Worm (Caenorhabditis elegans) whole organism, L4 larva: ENCODE measurements around the gene Y55F3BR.6.

Experiments used
- D1046.2 ChIP-seq: fragments of 200-800 bp; sonication (Bioruptor generic); IDR thresholded peaks from 2 replicates; pipeline ENCODE4 v1.3.6; 2022; ENCODE audit warnings: missing genetic modification characterization, missing compliant biosample characterization
- F10B5.3 ChIP-seq: sonication (generic microtip); optimal IDR thresholded peaks from 2 replicates; lab custom pipeline; 2016; ENCODE audit warnings: mild to moderate bottlenecking, missing genetic modification characterization, missing compliant biosample characterization
- F37D6.2 ChIP-seq: sonication (generic microtip); optimal IDR thresholded peaks from 2 replicates; lab custom pipeline; 2016; ENCODE audit warnings: mild to moderate bottlenecking, missing genetic modification characterization, missing compliant biosample characterization
- F44E2.7 ChIP-seq: fragments of 200-800 bp; sonication (Bioruptor generic); IDR thresholded peaks from 2 replicates; pipeline ENCODE4 v2.1.2; 2022; ENCODE audit warnings: missing genetic modification characterization, missing compliant biosample characterization
- F49E8.2 ChIP-seq: sonication (generic microtip); optimal IDR thresholded peaks from 2 replicates; lab custom pipeline; 2016; ENCODE audit warnings: missing compliant biosample characterization, mild to moderate bottlenecking, missing genetic modification characterization, borderline replicate concordance
- Y48G9A.11 ChIP-seq: fragments of 200-800 bp; sonication (Bioruptor generic); IDR thresholded peaks from 2 replicates; pipeline ENCODE4 v1.3.6; 2022; ENCODE audit warnings: missing genetic modification reagents, missing genetic modification characterization, missing compliant biosample characterization
- Y75B8A.6 ChIP-seq: fragments of 200-800 bp; sonication (Bioruptor generic); IDR thresholded peaks from 2 replicates; pipeline ENCODE4 v1.3.6; 2022; ENCODE audit warnings: missing genetic modification reagents, missing genetic modification characterization, missing compliant biosample characterization
- aha-1 ChIP-seq: fragments of 150-350 bp; peaks from one replicate; lab custom pipeline; 2014; ENCODE audit warnings: missing biosample characterization, missing genetic modification characterization
- ama-1 ChIP-seq: fragments of 150-350 bp; optimal IDR thresholded peaks from 2 replicates; lab custom pipeline; 2014; ENCODE audit warnings: inconsistent platforms, mixed read lengths
- attf-4 ChIP-seq: sonication (generic microtip); optimal IDR thresholded peaks from 3 replicates; lab custom pipeline; 2017; ENCODE audit warnings: missing biosample characterization, missing genetic modification characterization
- ceh-44 ChIP-seq: fragments of 200-800 bp; sonication (Bioruptor generic); IDR thresholded peaks from 2 replicates; pipeline ENCODE4 v1.3.6; 2022; ENCODE audit warnings: missing genetic modification reagents, missing genetic modification characterization, missing compliant biosample characterization
- ces-1 ChIP-seq: fragments of 150-350 bp; sonication (generic microtip); optimal IDR thresholded peaks from 4 replicates; lab custom pipeline; 2014; ENCODE audit warnings: missing biosample characterization, missing genetic modification reagents, missing genetic modification characterization
- cey-2 ChIP-seq: sonication (generic microtip); optimal IDR thresholded peaks from 3 replicates; lab custom pipeline; 2017; ENCODE audit warnings: missing genetic modification characterization, mild to moderate bottlenecking, missing compliant biosample characterization, antibody characterized with exemption, borderline replicate concordance; ENCODE audit not compliant: insufficient read depth
- ctbp-1 ChIP-seq: fragments of 200-800 bp; sonication (Bioruptor generic); IDR thresholded peaks from 2 replicates; pipeline ENCODE4 v1.3.6; 2022; ENCODE audit warnings: missing genetic modification reagents, missing genetic modification characterization, missing compliant biosample characterization
- daf-16 ChIP-seq, 3 experiments: sonication (generic microtip); optimal IDR thresholded peaks; 2 replicates each; lab custom pipeline; 2016 to 2017; ENCODE audit warnings: missing genetic modification characterization in 3 of 3, missing genetic modification reagents in 3 of 3, mild to moderate bottlenecking in 2 of 3, missing compliant biosample characterization in 2 of 3, missing biosample characterization in 1 of 3, moderate library complexity in 1 of 3
- daf-19 ChIP-seq: fragments of 200-800 bp; sonication (Bioruptor generic); conservative IDR thresholded peaks from 2 replicates; pipeline ENCODE4 v1.3.6; 2022; ENCODE audit warnings: missing genetic modification characterization, missing compliant biosample characterization
- daf-8 ChIP-seq: fragments of 200-800 bp; sonication (Bioruptor generic); IDR thresholded peaks from 2 replicates; pipeline ENCODE4 v1.3.6; 2022; ENCODE audit warnings: missing genetic modification characterization, missing compliant biosample characterization
- dmd-8 ChIP-seq: fragments of 200-800 bp; sonication (Bioruptor generic); IDR thresholded peaks from 2 replicates; pipeline ENCODE4 v1.3.6; 2022; ENCODE audit warnings: missing genetic modification characterization, missing compliant biosample characterization
- dmd-9 ChIP-seq: fragments of 200-800 bp; sonication (Bioruptor generic); IDR thresholded peaks from 2 replicates; pipeline ENCODE4 v1.3.6; 2022; ENCODE audit warnings: missing genetic modification reagents, missing genetic modification characterization, missing compliant biosample characterization
- dpl-1 ChIP-seq: fragments of 150-350 bp; optimal IDR thresholded peaks from 2 replicates; lab custom pipeline; 2014; ENCODE audit warnings: missing biosample characterization, missing genetic modification reagents, missing genetic modification characterization
- dve-1 ChIP-seq: sonication (generic microtip); optimal IDR thresholded peaks from 2 replicates; lab custom pipeline; 2017; ENCODE audit warnings: antibody characterized with exemption, mild to moderate bottlenecking, missing genetic modification characterization, missing compliant biosample characterization; ENCODE audit not compliant: insufficient read depth
- jun-1 ChIP-seq: fragments of 150-350 bp; optimal IDR thresholded peaks from 2 replicates; lab custom pipeline; 2014; ENCODE audit warnings: missing biosample characterization, missing genetic modification reagents, missing genetic modification characterization
- lim-7 ChIP-seq: fragments of 200-800 bp; sonication (Bioruptor generic); IDR thresholded peaks from 2 replicates; pipeline ENCODE4 v1.3.6; 2022; ENCODE audit warnings: missing genetic modification characterization, missing compliant biosample characterization
- lin-15B ChIP-seq: fragments of 150-350 bp; sonication (generic microtip); optimal IDR thresholded peaks from 3 replicates; lab custom pipeline; 2014; ENCODE audit warnings: missing biosample characterization, missing genetic modification characterization
- lin-29 ChIP-seq: fragments of 200-800 bp; sonication (Bioruptor generic); IDR thresholded peaks from 2 replicates; pipeline ENCODE4 v1.3.6; 2022; ENCODE audit warnings: missing genetic modification reagents, missing genetic modification characterization, missing compliant biosample characterization
- lin-38 ChIP-seq: fragments of 200-800 bp; sonication (Bioruptor generic); IDR thresholded peaks from 2 replicates; pipeline ENCODE4 v1.3.6; 2022; ENCODE audit warnings: missing genetic modification reagents, missing genetic modification characterization, missing compliant biosample characterization
- lin-39 ChIP-seq: fragments of 150-350 bp; optimal IDR thresholded peaks from 2 replicates; lab custom pipeline; 2014; ENCODE audit warnings: missing biosample characterization, missing genetic modification reagents, missing genetic modification characterization
- lsy-2 ChIP-seq, 2 experiments: fragments of 150-350 bp in 1 of 2; sonication (generic microtip) in 1 of 2; optimal IDR thresholded peaks; 2 replicates each; lab custom pipeline; 2014 to 2017; ENCODE audit warnings: missing biosample characterization in 2 of 2, missing genetic modification characterization in 2 of 2
- mdt-29 ChIP-seq: fragments of 200-800 bp; sonication (Bioruptor generic); IDR thresholded peaks from 2 replicates; pipeline ENCODE4 v1.3.6; 2022; ENCODE audit warnings: missing genetic modification reagents, missing genetic modification characterization, missing compliant biosample characterization
- mes-2 ChIP-seq: sonication (generic microtip); optimal IDR thresholded peaks from 2 replicates; lab custom pipeline; 2016; ENCODE audit warnings: missing genotype, mild to moderate bottlenecking, missing genetic modification characterization, missing compliant biosample characterization; ENCODE audit not compliant: poor library complexity, severe bottlenecking
- mxl-2 ChIP-seq: fragments of 200-800 bp; sonication (Bioruptor generic); conservative IDR thresholded peaks from 2 replicates; pipeline ENCODE4 v1.3.6; 2022; ENCODE audit warnings: missing genetic modification reagents, missing genetic modification characterization, missing compliant biosample characterization
- nhr-111 ChIP-seq: fragments of 200-800 bp; sonication (Bioruptor generic); optimal IDR thresholded peaks from 2 replicates; lab custom pipeline; 2018; ENCODE audit warnings: mild to moderate bottlenecking, missing genetic modification characterization, missing compliant biosample characterization
- nhr-237 ChIP-seq: sonication (generic microtip); optimal IDR thresholded peaks from 2 replicates; lab custom pipeline; 2017; ENCODE audit warnings: missing biosample characterization, missing genetic modification characterization
- nhr-28 ChIP-seq: fragments of 150-350 bp; optimal IDR thresholded peaks from 2 replicates; lab custom pipeline; 2014; ENCODE audit warnings: missing biosample characterization, missing genetic modification characterization
- nhr-48 ChIP-seq: sonication (generic microtip); optimal IDR thresholded peaks from 2 replicates; lab custom pipeline; 2016; ENCODE audit warnings: mild to moderate bottlenecking, missing genetic modification characterization, missing compliant biosample characterization
- nhr-6 ChIP-seq: fragments of 150-350 bp; optimal IDR thresholded peaks from 2 replicates; lab custom pipeline; 2014; ENCODE audit warnings: missing biosample characterization, missing genetic modification characterization
- saeg-2 ChIP-seq: fragments of 200-800 bp; sonication (Bioruptor generic); IDR thresholded peaks from 2 replicates; pipeline ENCODE4 v1.3.6; 2022; ENCODE audit warnings: missing genetic modification reagents, missing genetic modification characterization, missing compliant biosample characterization
- sdz-12 ChIP-seq: fragments of 200-800 bp; sonication (Bioruptor generic); optimal IDR thresholded peaks from 2 replicates; lab custom pipeline; 2018; ENCODE audit warnings: mild to moderate bottlenecking, missing genetic modification characterization, missing compliant biosample characterization
- snpc-1.2 ChIP-seq: fragments of 200-800 bp; sonication (Bioruptor generic); IDR thresholded peaks from 2 replicates; pipeline ENCODE4 v1.3.6; 2022; ENCODE audit warnings: missing genetic modification reagents, missing genetic modification characterization, missing compliant biosample characterization
- spr-3 ChIP-seq: fragments of 200-800 bp; sonication (Bioruptor generic); optimal IDR thresholded peaks from 2 replicates; lab custom pipeline; 2018; ENCODE audit warnings: mild to moderate bottlenecking, missing genetic modification characterization, missing compliant biosample characterization
- tra-1 ChIP-seq: fragments of 200-800 bp; sonication (Bioruptor generic); IDR thresholded peaks from 2 replicates; pipeline ENCODE4 v1.3.6; 2022; ENCODE audit warnings: missing genetic modification reagents, missing genetic modification characterization, missing compliant biosample characterization
- unc-130 ChIP-seq: sonication (generic microtip); optimal IDR thresholded peaks from 2 replicates; lab custom pipeline; 2016; ENCODE audit warnings: missing genetic modification reagents, missing genetic modification characterization, missing compliant biosample characterization
- unc-39 ChIP-seq: sonication (generic microtip); optimal IDR thresholded peaks from 2 replicates; lab custom pipeline; 2017; ENCODE audit warnings: missing biosample characterization, missing genetic modification characterization
- vab-7 ChIP-seq: fragments of 200-800 bp; sonication (Bioruptor generic); IDR thresholded peaks from 2 replicates; pipeline ENCODE4 v1.3.6; 2022; ENCODE audit warnings: missing genetic modification reagents, missing genetic modification characterization, missing compliant biosample characterization
- zag-1 ChIP-seq: fragments of 150-350 bp; optimal IDR thresholded peaks from 2 replicates; lab custom pipeline; 2014; ENCODE audit warnings: missing biosample characterization, missing genetic modification characterization
- zfp-2 ChIP-seq: sonication (generic microtip); optimal IDR thresholded peaks from 2 replicates; lab custom pipeline; 2016; ENCODE audit warnings: mild to moderate bottlenecking, missing genetic modification characterization, missing compliant biosample characterization
- zfp-3 ChIP-seq: fragments of 200-800 bp; sonication (Bioruptor generic); conservative IDR thresholded peaks from 2 replicates; pipeline ENCODE4 v1.3.6; 2022; ENCODE audit warnings: missing genetic modification reagents, missing genetic modification characterization, missing compliant biosample characterization

Gene Y55F3BR.6

DNA sequence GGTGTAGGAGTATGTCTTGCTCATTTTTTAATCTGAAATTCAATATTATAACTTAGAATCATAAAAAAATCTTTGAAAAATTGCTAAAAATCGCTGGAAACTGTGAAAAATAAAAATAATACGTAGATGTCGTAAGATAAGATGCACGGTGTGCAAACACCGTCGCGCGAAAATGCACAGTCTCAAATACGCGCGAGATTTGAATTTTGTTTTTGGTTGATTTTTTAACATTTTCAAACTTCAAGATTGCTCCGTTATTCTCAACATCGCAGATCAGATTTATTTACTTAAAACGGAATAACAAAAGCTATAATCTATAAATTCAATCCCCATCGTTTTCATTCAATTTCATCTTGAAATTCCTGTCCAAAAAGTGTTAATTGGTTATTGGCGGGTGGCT lies at the start of gene Y55F3BR.6:
Y55F3BR.6 (minus strand) TSS at position 32 of the 400 bp plus-strand sequence.
- TF ChIP-seq daf-16 (GFP tag; optimal IDR thresholded peaks at IDR 0.05; lab: Kevin White, UChicago) (no peak), daf-16 (tag; optimal IDR thresholded peaks at IDR 0.05; lab: Kevin White, UChicago) (peak; percentile 12), dpl-1 (GFP tag; lab: Kevin White, UChicago) (peak; percentile 53), nhr-6 (tag; lab: Kevin White, UChicago) (no peak)

DNA sequence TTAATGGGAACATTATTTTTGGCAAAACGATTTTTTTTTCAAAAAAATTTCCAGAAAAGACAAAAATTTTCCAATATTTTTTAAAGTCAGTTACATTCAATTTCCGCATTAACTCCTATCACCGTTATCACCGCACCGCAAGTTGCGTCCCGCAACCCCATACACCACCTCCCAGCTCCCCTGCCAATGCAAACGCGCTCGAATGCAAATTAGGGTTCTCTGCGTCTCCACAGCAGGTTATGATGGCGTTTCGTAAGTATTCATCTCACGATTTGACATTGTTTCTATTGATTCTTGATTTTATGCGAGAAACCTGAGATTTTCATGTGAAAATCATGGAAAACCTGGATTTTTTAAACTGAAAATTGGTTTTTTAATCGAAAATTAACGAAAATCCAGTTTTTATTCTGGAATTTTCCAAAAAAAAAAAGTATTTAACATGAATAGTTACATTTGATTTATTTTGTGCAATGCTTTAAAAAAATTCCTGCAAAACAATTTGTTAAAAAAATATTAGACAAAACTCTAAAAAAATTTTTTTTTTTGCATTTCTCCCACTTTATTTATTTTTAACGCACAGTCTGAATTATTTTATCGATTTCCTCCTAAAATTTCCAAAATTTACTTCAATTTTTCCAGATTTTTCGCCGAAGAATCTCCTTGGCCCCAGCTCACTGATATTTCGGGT lies 42.9 kb upstream of the Y55F3BR.6 start, which contains the start of gene mak-2:
mak-2 (plus strand) TSS at position 638 of the 688 bp plus-strand sequence.
- no peak for TF ChIP-seq spr-3 (GFP tag; lab: Kevin White, UChicago)
- no peak for TF ChIP-seq nhr-237 (tag; lab: Kevin White, UChicago)
- no peak for TF ChIP-seq ctbp-1 (GFP tag; lab: Robert Waterston, UW)
- no peak for TF ChIP-seq dmd-8
- peak; percentile 52 for TF ChIP-seq lin-15B (tag; lab: Kevin White, UChicago)
- no peak for TF ChIP-seq F49E8.2 (tag; lab: Kevin White, UChicago)
- no peak for TF ChIP-seq Y48G9A.11 (GFP tag; lab: Robert Waterston, UW)
- TF ChIP-seq mes-2 (tag; lab: Kevin White, UChicago), result peak; percentile 84
- no peak for TF ChIP-seq snpc-1.2
- TF ChIP-seq attf-4, result no peak
- TF ChIP-seq saeg-2 (GFP tag; lab: Robert Waterston, UW), result no peak
- TF ChIP-seq unc-130, result no peak
- no peak for TF ChIP-seq daf-19
- TF ChIP-seq aha-1, result no peak
- TF ChIP-seq zfp-3 (GFP tag; lab: Robert Waterston, UW), result no peak
- TF ChIP-seq mxl-2 (GFP tag; lab: Robert Waterston, UW), result no peak
- peak; percentile 55 for TF ChIP-seq nhr-6 (tag; lab: Kevin White, UChicago)
- no peak for TF ChIP-seq dmd-9 (GFP tag; lab: Robert Waterston, UW)
- no peak for TF ChIP-seq D1046.2 (GFP tag; lab: Robert Waterston, UW)
- TF ChIP-seq nhr-48 (tag; lab: Kevin White, UChicago), result no peak
- no peak for TF ChIP-seq zag-1 (tag; lab: Kevin White, UChicago)
- no peak for TF ChIP-seq tra-1 (GFP tag; lab: Robert Waterston, UW)
- no peak for TF ChIP-seq F10B5.3
- peak; percentile 79 for TF ChIP-seq nhr-28 (tag; lab: Kevin White, UChicago)
- peak; percentile 78 for TF ChIP-seq dpl-1 (GFP tag; lab: Kevin White, UChicago)
- TF ChIP-seq lim-7 (GFP tag; lab: Robert Waterston, UW), result no peak
- peak; percentile 96 for TF ChIP-seq lin-38 (GFP tag; lab: Robert Waterston, UW)
- TF ChIP-seq lin-39, result no peak
- no peak for TF ChIP-seq sdz-12 (GFP tag; lab: Kevin White, UChicago)
- no peak for TF ChIP-seq nhr-111
- TF ChIP-seq lin-29, result no peak
- peak; percentile 52 for TF ChIP-seq vab-7
- TF ChIP-seq zfp-2 (tag; lab: Kevin White, UChicago), result no peak
- TF ChIP-seq dve-1, result peak; percentile 71
- TF ChIP-seq Y75B8A.6 (GFP tag; lab: Robert Waterston, UW), result no peak
- TF ChIP-seq jun-1, result no peak
- TF ChIP-seq F44E2.7, result no peak
- peak; percentile 25 to 84 for TF ChIP-seq lsy-2 (tag; optimal IDR thresholded peaks at IDR 0.05; lab: Kevin White, UChicago)
- no peak for TF ChIP-seq unc-39 (tag; lab: Kevin White, UChicago)
- no peak for TF ChIP-seq ceh-44
- TF ChIP-seq F37D6.2 (tag; lab: Kevin White, UChicago), result no peak
- no peak for TF ChIP-seq mdt-29
- TF ChIP-seq ces-1, result no peak
- TF ChIP-seq cey-2, result no peak
- no peak for TF ChIP-seq ama-1 (lab: Kevin White, UChicago)
- no peak for TF ChIP-seq daf-8
